Worm (Caenorhabditis elegans): ENCODE measurements around the gene srtx-1.

The srtx-1 gene

ce11 chrIV:7447556-7447955, 26.5 kb downstream of the srtx-1 start, which contains the start of gene B0496.2:
Gene B0496.2 (plus strand): TSS chrIV:7447856.
- TF ChIP-seq ces-1 (GFP tag; optimal IDR thresholded peaks at IDR 0.05), result no peak
- no peak for TF ChIP-seq tbx-8 (GFP tag; optimal IDR thresholded peaks at IDR 0.05)
- TF ChIP-seq unc-39 (tag; optimal IDR thresholded peaks at IDR 0.05), result no peak
- TF ChIP-seq ceh-83 (GFP tag; optimal IDR thresholded peaks at IDR 0.05), result no peak
- no peak for TF ChIP-seq nhr-2 (tag; optimal IDR thresholded peaks at IDR 0.05)
- no peak for TF ChIP-seq M03D4.4 (tag; optimal IDR thresholded peaks at IDR 0.05)
- no peak for TF ChIP-seq mep-1 (tag; optimal IDR thresholded peaks at IDR 0.05)
- no peak for TF ChIP-seq ztf-11 (tag; optimal IDR thresholded peaks at IDR 0.05)
- TF ChIP-seq lin-32 (GFP tag; optimal IDR thresholded peaks at IDR 0.05), result no peak
- no peak for TF ChIP-seq ceh-43 (GFP tag; optimal IDR thresholded peaks at IDR 0.05)
- TF ChIP-seq cnd-1 (tag; optimal IDR thresholded peaks at IDR 0.05), result no peak
- no peak for TF ChIP-seq elt-1 (tag; optimal IDR thresholded peaks at IDR 0.05; ENCODE audit: borderline replicate concordance, insufficient read depth)
- TF ChIP-seq zip-8 (tag; optimal IDR thresholded peaks at IDR 0.05), result no peak
- TF ChIP-seq mls-2 (tag; optimal IDR thresholded peaks at IDR 0.05), result no peak
- no peak for TF ChIP-seq drap-1 (GFP tag; optimal IDR thresholded peaks at IDR 0.05)
- no peak for TF ChIP-seq unc-120 (tag; optimal IDR thresholded peaks at IDR 0.05; ENCODE audit: poor library complexity, severe bottlenecking)

- TF ChIP-seq unc-62 (GFP tag; optimal IDR thresholded peaks at IDR 0.05) (no peak), bed-3 (GFP tag; optimal IDR thresholded peaks at IDR 0.05) (no peak), pha-4 (tag; optimal IDR thresholded peaks at IDR 0.05) (no peak), nhr-2 (tag; optimal IDR thresholded peaks at IDR 0.05) (no peak), mls-2 (tag; optimal IDR thresholded peaks at IDR 0.05) (no peak), nhr-12 (tag; optimal IDR thresholded peaks at IDR 0.05) (no peak), ztf-11 (tag; optimal IDR thresholded peaks at IDR 0.05) (no peak), hlh-1 (tag; optimal IDR thresholded peaks at IDR 0.05) (no peak), cnd-1 (tag; optimal IDR thresholded peaks at IDR 0.05) (no peak), mab-5 (tag; optimal IDR thresholded peaks at IDR 0.05) (no peak), nhr-237 (tag; optimal IDR thresholded peaks at IDR 0.05) (no peak), sptf-1 (tag; optimal IDR thresholded peaks at IDR 0.05) (no peak), ces-1 (GFP tag; optimal IDR thresholded peaks at IDR 0.05) (no peak), blmp-1 (tag; optimal IDR thresholded peaks at IDR 0.05) (no peak), ceh-83 (GFP tag; optimal IDR thresholded peaks at IDR 0.05) (no peak), ceh-39 (tag; optimal IDR thresholded peaks at IDR 0.05) (no peak), elt-1 (tag; optimal IDR thresholded peaks at IDR 0.05; ENCODE audit: borderline replicate concordance, insufficient read depth) (no peak), nhr-76 (tag; optimal IDR thresholded peaks at IDR 0.05) (no peak), unc-39 (tag; optimal IDR thresholded peaks at IDR 0.05) (no peak)
These were observed 30.3 kb downstream of the srtx-1 start, which contains the start of gene tes-1 for ce11 chrIV:7451345-7451744. Gene tes-1 (minus strand): TSS chrIV:7451445.

ce11 chrIV:7453661-7454159, 32.7 kb downstream of the srtx-1 start:
- TF ChIP-seq hlh-1 (tag; optimal IDR thresholded peaks at IDR 0.05), result no peak
- peak; percentile 75 for TF ChIP-seq ces-1 (GFP tag; optimal IDR thresholded peaks at IDR 0.05)

- TF ChIP-seq nhr-2 (tag; optimal IDR thresholded peaks at IDR 0.05), result peak; percentile 80
- TF ChIP-seq lin-32 (GFP tag; optimal IDR thresholded peaks at IDR 0.05), result peak; percentile 34
- TF ChIP-seq mep-1 (tag; optimal IDR thresholded peaks at IDR 0.05), result no peak
- TF ChIP-seq blmp-1 (tag; optimal IDR thresholded peaks at IDR 0.05), result peak; percentile 71
- TF ChIP-seq nhr-12 (tag; optimal IDR thresholded peaks at IDR 0.05), result no peak
- peak; percentile 53 for TF ChIP-seq ham-2 (GFP tag; optimal IDR thresholded peaks at IDR 0.05)
- TF ChIP-seq elt-1 (tag; optimal IDR thresholded peaks at IDR 0.05; ENCODE audit: borderline replicate concordance, insufficient read depth), result peak; percentile 67
- TF ChIP-seq unc-39 (tag; optimal IDR thresholded peaks at IDR 0.05), result no peak
These were observed 33.9 kb downstream of the srtx-1 start for ce11 chrIV:7454890-7455289.

ce11 chrIV:7456225-7456624, 35.2 kb downstream of the srtx-1 start, which contains the start of gene F13B6.1:
Gene F13B6.1 (plus strand): TSS chrIV:7456525.
- TF ChIP-seq lin-13 (tag; optimal IDR thresholded peaks at IDR 0.05) (no peak), lin-32 (GFP tag; optimal IDR thresholded peaks at IDR 0.05) (no peak), cnd-1 (tag; optimal IDR thresholded peaks at IDR 0.05) (no peak), nhr-12 (tag; optimal IDR thresholded peaks at IDR 0.05) (no peak), ceh-39 (tag; optimal IDR thresholded peaks at IDR 0.05) (no peak)

- TF ChIP-seq cnd-1 (tag; optimal IDR thresholded peaks at IDR 0.05) (no peak), tbx-8 (GFP tag; optimal IDR thresholded peaks at IDR 0.05) (no peak), snpc-4 (tag; optimal IDR thresholded peaks at IDR 0.05) (no peak), lin-32 (GFP tag; optimal IDR thresholded peaks at IDR 0.05) (no peak), nhr-12 (tag; optimal IDR thresholded peaks at IDR 0.05) (no peak), hlh-1 (tag; optimal IDR thresholded peaks at IDR 0.05) (no peak), nhr-28 (tag; optimal IDR thresholded peaks at IDR 0.05) (no peak), drap-1 (GFP tag; optimal IDR thresholded peaks at IDR 0.05) (no peak), elt-3 (tag; optimal IDR thresholded peaks at IDR 0.05) (no peak), pha-4 (tag; optimal IDR thresholded peaks at IDR 0.05) (no peak), flh-1 (GFP tag; optimal IDR thresholded peaks at IDR 0.05) (no peak), nhr-76 (tag; optimal IDR thresholded peaks at IDR 0.05) (no peak), nhr-2 (tag; optimal IDR thresholded peaks at IDR 0.05) (no peak), mep-1 (tag; optimal IDR thresholded peaks at IDR 0.05) (no peak), ceh-43 (GFP tag; optimal IDR thresholded peaks at IDR 0.05) (no peak), ceh-83 (GFP tag; optimal IDR thresholded peaks at IDR 0.05) (no peak), zip-8 (tag; optimal IDR thresholded peaks at IDR 0.05) (no peak), ham-2 (GFP tag; optimal IDR thresholded peaks at IDR 0.05) (no peak)
These were observed 39.2 kb downstream of the srtx-1 start, which contains the start of gene F13B6.2 for ce11 chrIV:7460225-7460624. Gene F13B6.2 (minus strand): TSS chrIV:7460325.

Data from whole organism, mixed stage, embryonic.